Worm (Caenorhabditis elegans): Measurements from ENCODE around the gene T26E4.10.

ce11 chrV:15831586-15831985 is 33.6 kb upstream of the T26E4.10 start, which contains the start of gene srbc-56:
- TF ChIP-seq sma-9 (GFP tag; optimal IDR thresholded peaks at IDR 0.05), result no peak
- no peak for TF ChIP-seq sma-9 (tag; optimal IDR thresholded peaks at IDR 0.05)
- no peak for TF ChIP-seq nhr-6 (tag; optimal IDR thresholded peaks at IDR 0.05)
- TF ChIP-seq nhr-77 (tag; optimal IDR thresholded peaks at IDR 0.05), result no peak
- TF ChIP-seq nhr-25 (tag; optimal IDR thresholded peaks at IDR 0.05), result no peak
- TF ChIP-seq elt-1 (tag; optimal IDR thresholded peaks at IDR 0.05), result no peak
- no peak for TF ChIP-seq R02D3.7 (tag; optimal IDR thresholded peaks at IDR 0.05)
- no peak for TF ChIP-seq mdl-1 (tag; optimal IDR thresholded peaks at IDR 0.05)

Measured in whole organism, L2 larva.